Fruit fly (Drosophila melanogaster) whole organism, embryonic: Measurements from ENCODE around the gene TwdlF.

Experiments
- Abd-B ChIP-seq: fragments of 200-800 bp; sonication (Bioruptor generic); optimal IDR thresholded peaks from 2 replicates; lab custom pipeline; 2018; ENCODE audit warnings: missing biosample characterization, mild to moderate bottlenecking, missing genetic modification characterization, moderate library complexity
- Atf3 ChIP-seq: fragments of 200-800 bp; sonication (Bioruptor generic); optimal IDR thresholded peaks from 3 replicates; lab custom pipeline; 2016; ENCODE audit warnings: missing biosample characterization, missing genetic modification characterization
- CG10267 ChIP-seq: fragments of 200-800 bp; sonication (Bioruptor generic); optimal IDR thresholded peaks from 2 replicates; lab custom pipeline; 2018; ENCODE audit warnings: missing biosample characterization, mild to moderate bottlenecking, missing genetic modification characterization, moderate library complexity
- CG10543 ChIP-seq: fragments of 200-800 bp; sonication (Bioruptor generic); optimal IDR thresholded peaks from 3 replicates; lab custom pipeline; 2017; ENCODE audit warnings: missing biosample characterization, mild to moderate bottlenecking, missing genetic modification characterization, moderate library complexity
- CG10654 ChIP-seq: fragments of 200-800 bp; sonication (Bioruptor generic); optimal IDR thresholded peaks from 2 replicates; lab custom pipeline; 2016; ENCODE audit warnings: missing biosample characterization, missing genetic modification characterization
- CG11695 ChIP-seq: fragments of 200-800 bp; sonication (Bioruptor generic); IDR thresholded peaks from 3 replicates; pipeline ENCODE4 v1.3.6; 2022; ENCODE audit warnings: missing biosample characterization, missing genetic modification characterization
- CG11696 ChIP-seq: fragments of 200-800 bp; sonication (Bioruptor generic); IDR thresholded peaks from 2 replicates; pipeline ENCODE4 v1.3.6; 2022; ENCODE audit warnings: missing biosample characterization, missing genetic modification characterization
- CG12391 ChIP-seq: fragments of 200-800 bp; sonication (Bioruptor generic); optimal IDR thresholded peaks from 3 replicates; lab custom pipeline; 2018; ENCODE audit warnings: missing biosample characterization, mild to moderate bottlenecking, missing genetic modification characterization, moderate library complexity
- CG1603 ChIP-seq: fragments of 200-800 bp; sonication (Bioruptor generic); optimal IDR thresholded peaks from 2 replicates; lab custom pipeline; 2019; ENCODE audit warnings: missing biosample characterization, mild to moderate bottlenecking, missing genetic modification characterization, moderate library complexity
- CG17802 ChIP-seq: fragments of 200-800 bp; sonication (Bioruptor generic); optimal IDR thresholded peaks from 2 replicates; lab custom pipeline; 2018; ENCODE audit warnings: missing biosample characterization, mild to moderate bottlenecking, missing genetic modification characterization, moderate library complexity
- CG18764 ChIP-seq: fragments of 200-800 bp; sonication (Bioruptor generic); optimal IDR thresholded peaks from 3 replicates; lab custom pipeline; 2016; ENCODE audit warnings: missing biosample characterization, missing genetic modification characterization
- CG2129 ChIP-seq: fragments of 200-800 bp; sonication (Bioruptor generic); IDR thresholded peaks from 2 replicates; pipeline ENCODE4 v1.3.6; 2022; ENCODE audit warnings: missing biosample characterization, missing genetic modification characterization; ENCODE audit not compliant: partially characterized antibody
- CG34376 ChIP-seq: fragments of 200-800 bp; sonication (Bioruptor generic); optimal IDR thresholded peaks from 2 replicates; lab custom pipeline; 2018; ENCODE audit warnings: missing biosample characterization, mild to moderate bottlenecking, missing genetic modification characterization
- CG4617 ChIP-seq: fragments of 200-800 bp; sonication (Bioruptor generic); optimal IDR thresholded peaks from 3 replicates; lab custom pipeline; 2016; ENCODE audit warnings: missing biosample characterization, missing genetic modification characterization, borderline replicate concordance
- CG8089 ChIP-seq: fragments of 200-800 bp; sonication (Bioruptor generic); optimal IDR thresholded peaks from 3 replicates; lab custom pipeline; 2016; ENCODE audit warnings: missing biosample characterization, missing genetic modification characterization
- CG8290 ChIP-seq, 3 experiments: fragments of 200-800 bp; sonication (Bioruptor generic); optimal IDR thresholded peaks; 2 replicates each; lab custom pipeline; 2016 to 2019; ENCODE audit warnings: missing biosample characterization in 3 of 3, missing genetic modification characterization in 3 of 3, mild to moderate bottlenecking in 2 of 3, moderate library complexity in 1 of 3
- CHES-1-like ChIP-seq: fragments of 200-800 bp; sonication (Bioruptor generic); optimal IDR thresholded peaks from 2 replicates; lab custom pipeline; 2016; ENCODE audit warnings: missing biosample characterization, missing genetic modification characterization
- D ChIP-seq, 2 experiments: fragments of 200-800 bp in 1 of 2; fragments of >200 bp in 1 of 2; sonication (Bioruptor generic) in 1 of 2; optimal IDR thresholded peaks; 2 replicates in 1 of 2; 3 replicates in 1 of 2; lab custom pipeline; 2017; ENCODE audit warnings: mild to moderate bottlenecking in 1 of 2, missing biosample characterization in 1 of 2, missing genetic modification characterization in 1 of 2, missing genetic modification reagents in 1 of 2
- Dll ChIP-seq: fragments of 200-800 bp; sonication (Bioruptor generic); IDR thresholded peaks from 4 replicates; pipeline ENCODE4 v1.3.6; 2022; ENCODE audit warnings: missing biosample characterization, missing genetic modification characterization; ENCODE audit not compliant: partially characterized antibody
- Doc3 ChIP-seq: fragments of 200-800 bp; sonication (Bioruptor generic); IDR thresholded peaks from 3 replicates; pipeline ENCODE4 v1.3.6; 2022; ENCODE audit warnings: missing biosample characterization, missing genetic modification characterization; ENCODE audit not compliant: partially characterized antibody
- Dref ChIP-seq: fragments of 200-800 bp; sonication (Bioruptor generic); IDR thresholded peaks from 2 replicates; pipeline ENCODE4 v1.3.6; 2022; ENCODE audit warnings: missing biosample characterization, missing genetic modification characterization
- E2f2 ChIP-seq: fragments of 200-800 bp; sonication (Bioruptor generic); IDR thresholded peaks from 2 replicates; pipeline ENCODE4 v1.3.6; 2022; ENCODE audit warnings: missing biosample characterization, missing genetic modification characterization
- GATAe ChIP-seq: fragments of 200-800 bp; sonication (Bioruptor generic); conservative IDR thresholded peaks from 2 replicates; pipeline ENCODE4 v1.3.6; 2022; ENCODE audit warnings: missing biosample characterization, missing genetic modification characterization
- HLH3B ChIP-seq: fragments of 200-800 bp; sonication (Bioruptor generic); IDR thresholded peaks from 2 replicates; pipeline ENCODE4 v1.3.6; 2022; ENCODE audit warnings: missing biosample characterization, missing genetic modification characterization
- HLH4C ChIP-seq: fragments of 200-800 bp; sonication (Bioruptor generic); IDR thresholded peaks from 3 replicates; pipeline ENCODE4 v1.3.6; 2022; ENCODE audit warnings: missing biosample characterization, missing genetic modification characterization; ENCODE audit not compliant: partially characterized antibody
- Hr39 ChIP-seq: fragments of >200 bp; optimal IDR thresholded peaks from 2 replicates; lab custom pipeline; 2017
- MBD-R2 ChIP-seq: fragments of 200-800 bp; sonication (Bioruptor generic); IDR thresholded peaks from 2 replicates; pipeline ENCODE4 v1.3.6; 2022; ENCODE audit warnings: missing biosample characterization, missing genetic modification characterization
- MESR4 ChIP-seq: fragments of 200-800 bp; sonication (Bioruptor generic); optimal IDR thresholded peaks from 2 replicates; lab custom pipeline; 2018; ENCODE audit warnings: missing biosample characterization, mild to moderate bottlenecking, missing genetic modification characterization, moderate library complexity
- Mad ChIP-seq: fragments of 200-800 bp; sonication (Bioruptor generic); optimal IDR thresholded peaks from 2 replicates; lab custom pipeline; 2016; ENCODE audit warnings: missing biosample characterization, missing genetic modification characterization
- Med ChIP-seq: fragments of 200-800 bp; sonication (Bioruptor generic); peaks from one replicate; lab custom pipeline; 2016; ENCODE audit warnings: missing biosample characterization, missing genetic modification characterization, mild to moderate bottlenecking, inconsistent platforms, moderate library complexity
- NC2α ChIP-seq: fragments of 200-800 bp; sonication (Bioruptor generic); optimal IDR thresholded peaks from 2 replicates; lab custom pipeline; 2016; ENCODE audit warnings: missing biosample characterization, missing genetic modification characterization
- YL-1 ChIP-seq: fragments of 200-800 bp; sonication (Bioruptor generic); optimal IDR thresholded peaks from 3 replicates; lab custom pipeline; 2017; ENCODE audit warnings: missing biosample characterization, mild to moderate bottlenecking, missing genetic modification characterization
- abd-A ChIP-seq: fragments of 200-800 bp; sonication (Bioruptor generic); optimal IDR thresholded peaks from 3 replicates; lab custom pipeline; 2019; ENCODE audit warnings: missing biosample characterization, mild to moderate bottlenecking, missing genetic modification characterization, moderate library complexity
- amos ChIP-seq: fragments of 200-800 bp; sonication (Bioruptor generic); IDR thresholded peaks from 2 replicates; pipeline ENCODE4 v1.3.6; 2022; ENCODE audit warnings: missing biosample characterization, missing genetic modification characterization; ENCODE audit not compliant: partially characterized antibody
- cato ChIP-seq: fragments of 200-800 bp; sonication (Bioruptor generic); optimal IDR thresholded peaks from 2 replicates; lab custom pipeline; 2016; ENCODE audit warnings: missing biosample characterization, missing genetic modification characterization, borderline replicate concordance
- cg ChIP-seq: fragments of 200-800 bp; sonication (Bioruptor generic); optimal IDR thresholded peaks from 3 replicates; lab custom pipeline; 2019; ENCODE audit warnings: missing biosample characterization, mild to moderate bottlenecking, missing genetic modification characterization, moderate library complexity
- dimm ChIP-seq: fragments of 200-800 bp; sonication (Bioruptor generic); IDR thresholded peaks from 2 replicates; pipeline ENCODE4 v1.3.6; 2022; ENCODE audit warnings: missing biosample characterization, missing genetic modification characterization
- dmrt11E ChIP-seq: fragments of 200-800 bp; sonication (Bioruptor generic); optimal IDR thresholded peaks from 3 replicates; lab custom pipeline; 2018; ENCODE audit warnings: missing biosample characterization, mild to moderate bottlenecking, missing genetic modification characterization, moderate library complexity
- dysf ChIP-seq: fragments of 200-800 bp; sonication (Bioruptor generic); IDR thresholded peaks from 3 replicates; pipeline ENCODE4 v1.3.6; 2022; ENCODE audit warnings: missing biosample characterization, missing genetic modification characterization
- en ChIP-seq: fragments of 200-800 bp; sonication (Bioruptor generic); optimal IDR thresholded peaks from 2 replicates; lab custom pipeline; 2016; ENCODE audit warnings: missing biosample characterization, missing genetic modification characterization
- gce ChIP-seq: fragments of 200-800 bp; sonication (Bioruptor generic); IDR thresholded peaks from 3 replicates; pipeline ENCODE4 v1.3.6; 2022; ENCODE audit warnings: missing biosample characterization, missing genetic modification characterization
- gem ChIP-seq: fragments of 200-800 bp; sonication (Bioruptor generic); optimal IDR thresholded peaks from 2 replicates; lab custom pipeline; 2019; ENCODE audit warnings: missing biosample characterization, mild to moderate bottlenecking, missing genetic modification characterization, moderate library complexity
- hb ChIP-seq: fragments of 200-800 bp; sonication (Bioruptor generic); IDR thresholded peaks from 3 replicates; pipeline ENCODE4 v1.3.6; 2022; ENCODE audit warnings: missing biosample characterization, missing genetic modification characterization; ENCODE audit not compliant: partially characterized antibody
- klu ChIP-seq: fragments of 200-800 bp; sonication (Bioruptor generic); IDR thresholded peaks from 2 replicates; pipeline ENCODE4 v1.3.6; 2022; ENCODE audit warnings: missing biosample characterization, missing genetic modification characterization
- kni ChIP-seq: fragments of 200-800 bp; sonication (Bioruptor generic); optimal IDR thresholded peaks from 3 replicates; lab custom pipeline; 2017; ENCODE audit warnings: mild to moderate bottlenecking, missing biosample characterization, missing genetic modification reagents, missing genetic modification characterization
- pzg ChIP-seq: fragments of 200-800 bp; sonication (Bioruptor generic); optimal IDR thresholded peaks from 3 replicates; lab custom pipeline; 2018; ENCODE audit warnings: missing biosample characterization, mild to moderate bottlenecking, missing genetic modification characterization, moderate library complexity
- shn ChIP-seq: fragments of 200-800 bp; sonication (Bioruptor generic); optimal IDR thresholded peaks from 3 replicates; lab custom pipeline; 2016; ENCODE audit warnings: missing biosample characterization, missing genetic modification characterization
- sug ChIP-seq: fragments of 200-800 bp; optimal IDR thresholded peaks from 2 replicates; lab custom pipeline; 2019; ENCODE audit warnings: missing biosample characterization, mild to moderate bottlenecking, missing genetic modification characterization, moderate library complexity
- trem ChIP-seq: fragments of 200-800 bp; optimal IDR thresholded peaks from 3 replicates; lab custom pipeline; 2019; ENCODE audit warnings: missing biosample characterization, mild to moderate bottlenecking, missing genetic modification characterization, moderate library complexity
- ttk ChIP-seq: fragments of 200-800 bp; sonication (Bioruptor generic); IDR thresholded peaks from 2 replicates; pipeline ENCODE4 v2.1.2; 2022; ENCODE audit warnings: missing biosample characterization, missing genetic modification characterization
- yki ChIP-seq: fragments of >200 bp; optimal IDR thresholded peaks from 3 replicates; lab custom pipeline; 2018

Gene TwdlF

DNA sequence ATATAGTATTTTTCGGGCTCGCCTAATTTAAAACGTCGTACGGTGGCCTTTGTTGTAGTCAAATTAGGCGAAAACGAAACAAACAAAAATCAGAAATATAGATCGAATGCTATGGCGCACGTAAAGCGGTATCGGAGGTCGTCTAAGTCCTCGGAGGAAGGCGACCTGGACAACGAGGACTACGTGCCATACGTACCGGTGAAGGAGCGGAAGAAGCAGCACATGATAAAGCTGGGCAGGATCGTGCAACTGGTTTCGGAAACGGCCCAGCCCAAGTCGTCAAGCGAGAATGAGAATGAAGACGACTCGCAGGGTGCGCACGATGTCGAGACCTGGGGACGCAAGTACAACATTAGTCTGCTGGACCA, 13.8 kb upstream of the TwdlF start, which contains the start of gene abs:
TSS of gene abs (plus strand) at position 30 of the 368 bp plus-strand sequence.
- TF ChIP-seq CG4617 (GFP tag; lab: Kevin White, UChicago), result peak; percentile 60
- TF ChIP-seq Mad (GFP tag; lab: Kevin White, UChicago), result no peak
- 0 out of 2 replicates have a peak, but pooled peaks have one; percentile 33 for TF ChIP-seq MBD-R2 (GFP tag; lab: Robert Waterston, UW)
- TF ChIP-seq Dref (GFP tag; lab: Robert Waterston, UW), result no peak
- TF ChIP-seq amos, result 0 out of 2 replicates have a peak, but pooled peaks have one; percentile 30
- no peak for TF ChIP-seq dimm (GFP tag; lab: Robert Waterston, UW)
- no peak for TF ChIP-seq NC2α (GFP tag; lab: Kevin White, UChicago)
- TF ChIP-seq CG2129 (GFP tag; lab: Robert Waterston, UW), result no peak
- no peak for TF ChIP-seq Abd-B (GFP tag; lab: Kevin White, UChicago)
- no peak for TF ChIP-seq trem (tag; lab: Kevin White, UChicago)
- 0 out of 4 replicates have a peak, but pooled peaks have one; percentile 14 for TF ChIP-seq Dll (GFP tag; lab: Robert Waterston, UW)
- TF ChIP-seq CG18764 (GFP tag; lab: Kevin White, UChicago), result no peak
- TF ChIP-seq CG1603 (tag; lab: Kevin White, UChicago), result peak; percentile 31
- TF ChIP-seq cato, result no peak
- TF ChIP-seq CG11695, result no peak
- 0 out of 3 replicates have a peak, but pooled peaks have one; percentile 12 for TF ChIP-seq hb
- TF ChIP-seq pzg (GFP tag; lab: Kevin White, UChicago), result peak; percentile 28
- peak; percentile 60 for TF ChIP-seq MESR4 (GFP tag; lab: Kevin White, UChicago)
- no peak for TF ChIP-seq yki (lab: Kevin White, UChicago)
- no peak for TF ChIP-seq dysf (GFP tag; lab: Robert Waterston, UW)
- TF ChIP-seq en (GFP tag; lab: Kevin White, UChicago), result no peak
- TF ChIP-seq CG11696, result no peak
- TF ChIP-seq CG8290 (GFP tag; optimal IDR thresholded peaks at IDR 0.05; lab: Kevin White, UChicago), result no peak
- TF ChIP-seq CG8290 (tag; optimal IDR thresholded peaks at IDR 0.05; lab: Kevin White, UChicago), result no peak
- no peak for TF ChIP-seq CG17802
- no peak for TF ChIP-seq CG10267
- no peak for TF ChIP-seq cg
- 0 out of 3 replicates have a peak, but pooled peaks have one; percentile 14 for TF ChIP-seq HLH4C
- peak; percentile 74 for TF ChIP-seq D (optimal IDR thresholded peaks at IDR 0.05; lab: Kevin White, UChicago)
- no peak for TF ChIP-seq D (GFP tag; optimal IDR thresholded peaks at IDR 0.05; lab: Kevin White, UChicago)
- 0 out of 2 replicates have a peak, but pooled peaks have one; percentile 12 for TF ChIP-seq E2f2 (GFP tag; lab: Robert Waterston, UW)
- no peak for TF ChIP-seq abd-A (tag; lab: Kevin White, UChicago)
- TF ChIP-seq dmrt11E, result no peak
- peak; percentile 15 for TF ChIP-seq Med (GFP tag; lab: Kevin White, UChicago)
- TF ChIP-seq Doc3, result no peak
- TF ChIP-seq CG12391 (tag; lab: Kevin White, UChicago), result no peak
- no peak for TF ChIP-seq Atf3 (GFP tag; lab: Kevin White, UChicago)
- TF ChIP-seq klu (GFP tag; lab: Robert Waterston, UW), result no peak
- TF ChIP-seq YL-1 (GFP tag; lab: Kevin White, UChicago), result peak; percentile 28
- no peak for TF ChIP-seq HLH3B (GFP tag; lab: Robert Waterston, UW)

dm6 chr3R:4234991-4235553, 11.7 kb upstream of the TwdlF start, which contains the start of gene Gel:
TSS of gene Gel (plus strand) at chr3R:4235217.
- TF ChIP-seq CG10543 (GFP tag; lab: Kevin White, UChicago) (peak; percentile 3), CG10654 (GFP tag; lab: Kevin White, UChicago) (no peak), sug (peak; percentile 46), kni (GFP tag; lab: Kevin White, UChicago) (no peak), CG8089 (GFP tag; lab: Kevin White, UChicago) (no peak), CHES-1-like (GFP tag; lab: Kevin White, UChicago) (no peak), gce (GFP tag; lab: Robert Waterston, UW) (no peak), shn (GFP tag; lab: Kevin White, UChicago) (no peak), GATAe (GFP tag; lab: Robert Waterston, UW) (no peak), ttk (GFP tag; lab: Robert Waterston, UW) (no peak), Hr39 (lab: Kevin White, UChicago) (peak; percentile 90), gem (no peak), CG34376 (GFP tag; lab: Kevin White, UChicago) (peak; percentile 88)
